Fruit fly (Drosophila melanogaster): ENCODE results near the gene CG42613.

CG42613 gene

DNA sequence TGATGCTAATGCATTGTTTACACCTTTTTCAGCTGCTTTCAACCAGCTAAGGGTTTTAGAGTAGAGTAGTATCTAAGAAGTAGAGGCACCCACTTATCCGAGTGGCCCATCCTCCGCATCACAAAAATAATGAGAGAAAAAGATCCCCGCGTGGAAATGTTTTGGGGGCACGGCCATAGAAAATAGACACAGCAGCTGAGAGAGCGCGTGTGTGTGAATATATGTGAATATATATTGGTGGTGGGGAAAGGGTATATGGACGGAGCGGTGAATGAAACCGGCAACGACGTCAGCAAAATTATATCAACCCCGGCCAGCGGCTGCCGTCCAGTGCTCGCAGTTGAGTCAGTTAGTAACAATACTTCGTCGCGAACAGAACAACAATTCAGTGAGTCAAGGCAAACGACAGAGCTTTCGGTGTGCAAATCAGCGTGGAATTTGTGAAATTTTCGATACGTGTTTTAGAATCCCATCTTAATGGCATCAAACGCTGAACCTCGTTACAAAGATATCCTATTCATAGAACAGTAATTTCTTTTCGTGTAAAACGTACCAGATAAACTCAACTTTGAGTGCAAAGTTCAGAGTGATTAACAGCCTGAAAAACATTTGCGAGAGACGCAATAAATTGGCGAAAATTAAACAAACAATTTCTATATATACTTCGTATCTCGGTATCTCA, 14.3 kb upstream of the CG42613 start, which contains the start of gene Xrp1 (continued):
- TF ChIP-seq al (GFP tag; IDR thresholded peaks at IDR 0.05) (no peak), otp (GFP tag; IDR thresholded peaks at IDR 0.05) (no peak), Chrac-16 (GFP tag; optimal IDR thresholded peaks at IDR 0.05) (no peak), CG2202 (tag; optimal IDR thresholded peaks at IDR 0.05) (no peak), nau (GFP tag; optimal IDR thresholded peaks at IDR 0.05) (no peak), CG11723 (GFP tag; optimal IDR thresholded peaks at IDR 0.05) (no peak), CG4730 (GFP tag; IDR thresholded peaks at IDR 0.05) (no peak), vvl (GFP tag; IDR thresholded peaks at IDR 0.05) (no peak), CG3407 (GFP tag; optimal IDR thresholded peaks at IDR 0.05) (no peak), en (GFP tag; optimal IDR thresholded peaks at IDR 0.05) (no peak), ara (GFP tag; IDR thresholded peaks at IDR 0.05) (no peak), CG9797 (GFP tag; optimal IDR thresholded peaks at IDR 0.05) (no peak), CG3163 (GFP tag; optimal IDR thresholded peaks at IDR 0.05) (no peak), salm (tag; optimal IDR thresholded peaks at IDR 0.05) (no peak), fd64A (GFP tag; optimal IDR thresholded peaks at IDR 0.05) (no peak), Dip3 (GFP tag; optimal IDR thresholded peaks at IDR 0.05) (no peak), CG7745 (tag; optimal IDR thresholded peaks at IDR 0.05) (no peak), toy (GFP tag; IDR thresholded peaks at IDR 0.05) (no peak), CG11093 (GFP tag; IDR thresholded peaks at IDR 0.05) (no peak), CG18619 (GFP tag; optimal IDR thresholded peaks at IDR 0.05) (peak; percentile 14), maf-S (GFP tag; optimal IDR thresholded peaks at IDR 0.05) (no peak), Fer2 (tag; optimal IDR thresholded peaks at IDR 0.05) (no peak), CHES-1-like (GFP tag; optimal IDR thresholded peaks at IDR 0.05) (no peak), CG9215 (GFP tag; IDR thresholded peaks at IDR 0.05) (peak; percentile 25; the same call in 1 of the 2 replicates), CG8478 (optimal IDR thresholded peaks at IDR 0.05) (no peak), CG11504 (tag; optimal IDR thresholded peaks at IDR 0.05) (peak; percentile 93), Elba2 (GFP tag; optimal IDR thresholded peaks at IDR 0.05) (no peak), gsb-n (tag; optimal IDR thresholded peaks at IDR 0.05) (no peak), CG15601 (tag; optimal IDR thresholded peaks at IDR 0.05) (no peak), mld (GFP tag; IDR thresholded peaks at IDR 0.05; ENCODE audit: partially characterized antibody) (no peak), hbn (GFP tag; IDR thresholded peaks at IDR 0.05; ENCODE audit: partially characterized antibody) (no peak), ATbp (GFP tag; optimal IDR thresholded peaks at IDR 0.05) (no peak), dimm (GFP tag; IDR thresholded peaks at IDR 0.05) (no peak), cato (GFP tag; optimal IDR thresholded peaks at IDR 0.05; ENCODE audit: borderline replicate concordance) (no peak), insv (GFP tag; optimal IDR thresholded peaks at IDR 0.05) (no peak), lbe (GFP tag; optimal IDR thresholded peaks at IDR 0.05) (no peak), dati (GFP tag; IDR thresholded peaks at IDR 0.05) (no peak), CG1832 (GFP tag; optimal IDR thresholded peaks at IDR 0.05) (no peak), CG11456 (GFP tag; IDR thresholded peaks at IDR 0.05) (no peak), CG13424 (tag; optimal IDR thresholded peaks at IDR 0.05) (no peak), mirr (GFP tag; optimal IDR thresholded peaks at IDR 0.05) (peak; percentile 12), Antp (GFP tag; optimal IDR thresholded peaks at IDR 0.05) (peak; percentile 8), ash1 (GFP tag; optimal IDR thresholded peaks at IDR 0.05) (no peak), CG9876 (GFP tag; optimal IDR thresholded peaks at IDR 0.05) (no peak), repo (GFP tag; optimal IDR thresholded peaks at IDR 0.05) (no peak), jing (GFP tag; optimal IDR thresholded peaks at IDR 0.05) (no peak), CG16779 (GFP tag; IDR thresholded peaks at IDR 0.05) (no peak), CG8944 (GFP tag; optimal IDR thresholded peaks at IDR 0.05) (no peak), p53 (GFP tag; optimal IDR thresholded peaks at IDR 0.05) (no peak), Xbp1 (GFP tag; optimal IDR thresholded peaks at IDR 0.05) (no peak), nom (GFP tag; optimal IDR thresholded peaks at IDR 0.05) (peak; percentile 41)
